Worm (Caenorhabditis elegans): ENCODE measurements around the gene ZK287.4.

Gene ZK287.4

DNA sequence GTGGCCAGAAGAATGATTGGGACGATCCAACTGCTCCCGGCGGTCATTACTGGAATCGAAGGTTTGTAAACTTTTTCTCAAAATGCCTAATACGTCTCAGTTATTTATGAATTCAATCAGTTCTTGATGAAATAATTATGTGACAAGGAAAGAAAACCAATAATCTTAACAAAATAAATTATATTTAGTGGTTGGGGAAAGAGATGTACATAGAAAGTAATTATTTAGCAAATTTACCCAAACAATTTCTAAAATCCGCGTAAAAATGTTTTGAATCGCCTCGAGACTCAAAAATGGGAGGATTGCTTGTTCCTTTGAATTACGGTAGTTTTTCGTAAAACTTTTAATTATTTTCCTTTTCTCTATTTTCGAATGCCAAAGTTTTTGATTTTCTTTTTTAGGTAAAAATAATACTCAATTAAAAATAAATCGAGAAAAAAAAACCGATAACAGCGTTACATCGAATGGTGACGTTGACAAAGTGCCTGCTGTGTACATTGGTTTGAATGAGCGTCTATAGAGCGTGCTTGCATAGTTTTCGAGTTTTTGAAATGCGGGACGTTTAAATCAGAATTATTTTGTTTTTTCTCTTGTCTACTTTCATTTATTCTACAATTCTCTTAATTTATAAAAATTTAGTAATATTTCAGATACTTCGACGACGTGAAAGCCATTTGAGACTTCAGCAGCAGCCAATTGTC is 44.2 kb upstream of the ZK287.4 start, which contains the start of the genes aagr-3 and drap-1:
Gene aagr-3, minus strand, starts transcription at position 51 of the 701 bp plus-strand sequence.
Gene drap-1, plus strand, starts transcription at position 645 of the 701 bp plus-strand sequence.
- TF ChIP-seq ztf-28 (GFP tag; IDR thresholded peaks at IDR 0.05), result no peak
- no peak for TF ChIP-seq snpc-4 (GFP tag; optimal IDR thresholded peaks at IDR 0.05)
- TF ChIP-seq snpc-4 (tag; optimal IDR thresholded peaks at IDR 0.05), result peak in 1 of 4 experiments; percentile 8
- TF ChIP-seq tbp1 (GFP tag; optimal IDR thresholded peaks at IDR 0.05), result peak; percentile 0
- TF ChIP-seq cebp-1 (GFP tag; IDR thresholded peaks at IDR 0.05), result no peak
- TF ChIP-seq cebp-1 (tag; optimal IDR thresholded peaks at IDR 0.05), result peak; percentile 40
- TF ChIP-seq D2030.7 (GFP tag; IDR thresholded peaks at IDR 0.05), result 0 out of 2 replicates have a peak, but pooled peaks have one; percentile 17
- peak; percentile 66 for TF ChIP-seq nhr-80 (tag; optimal IDR thresholded peaks at IDR 0.05)
- no peak for TF ChIP-seq rec-8 (tag; optimal IDR thresholded peaks at IDR 0.05)
- 0 out of 2 replicates have a peak, but pooled peaks have one; percentile 27 for TF ChIP-seq ceh-91 (GFP tag; IDR thresholded peaks at IDR 0.05)
- peak; percentile 11 for TF ChIP-seq lin-40 (tag; optimal IDR thresholded peaks at IDR 0.05)
- TF ChIP-seq attf-5 (GFP tag; optimal IDR thresholded peaks at IDR 0.05), result peak; percentile 61
- TF ChIP-seq snpc-3.4 (tag; optimal IDR thresholded peaks at IDR 0.05), result peak; percentile 54
- peak; percentile 42 for TF ChIP-seq lin-54 (GFP tag; optimal IDR thresholded peaks at IDR 0.05)
- no peak for TF ChIP-seq ztf-22 (GFP tag; optimal IDR thresholded peaks at IDR 0.05)
- TF ChIP-seq Y67H2A.10 (GFP tag; conservative IDR thresholded peaks at IDR 0.05), result no peak
- no peak for TF ChIP-seq B0019.2 (GFP tag; conservative IDR thresholded peaks at IDR 0.05)
- TF ChIP-seq dpl-1 (GFP tag; optimal IDR thresholded peaks at IDR 0.05), result peak; percentile 10
- peak; percentile 60 for TF ChIP-seq lsl-1 (GFP tag; optimal IDR thresholded peaks at IDR 0.05)
- peak; percentile 14; the same call in 1 of the 2 replicates for TF ChIP-seq dox-1 (GFP tag; IDR thresholded peaks at IDR 0.05)
- peak; percentile 50; the same call in 1 of the 2 replicates for TF ChIP-seq F33H1.4 (GFP tag; IDR thresholded peaks at IDR 0.05)
- TF ChIP-seq mcd-1 (GFP tag; IDR thresholded peaks at IDR 0.05), result peak; percentile 62
- TF ChIP-seq efl-1 (GFP tag; optimal IDR thresholded peaks at IDR 0.05), result peak; percentile 3
- no peak for TF ChIP-seq let-607 (tag; optimal IDR thresholded peaks at IDR 0.05)

DNA sequence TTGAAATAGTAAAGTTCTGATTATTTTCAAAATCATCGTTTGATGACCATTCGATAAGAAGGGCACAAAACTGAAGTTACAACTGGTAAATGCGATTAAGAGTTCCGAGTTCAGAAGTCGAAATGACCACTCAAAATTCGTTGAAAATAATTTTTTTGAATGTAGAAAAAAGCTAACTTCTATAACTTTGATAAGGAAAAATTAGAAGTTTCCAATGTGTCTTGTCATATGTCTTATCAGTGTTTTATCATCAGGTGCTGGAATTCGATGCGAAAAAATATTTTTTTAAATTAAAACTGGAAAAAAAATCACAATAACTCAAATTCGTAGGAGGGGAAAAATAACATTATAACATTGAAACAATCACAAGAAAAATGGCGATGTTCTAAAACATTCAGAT is 40.3 kb upstream of the ZK287.4 start:
- TF ChIP-seq madf-3 (GFP tag; IDR thresholded peaks at IDR 0.05) (no peak), nhr-80 (tag; optimal IDR thresholded peaks at IDR 0.05) (peak; percentile 39)

DNA sequence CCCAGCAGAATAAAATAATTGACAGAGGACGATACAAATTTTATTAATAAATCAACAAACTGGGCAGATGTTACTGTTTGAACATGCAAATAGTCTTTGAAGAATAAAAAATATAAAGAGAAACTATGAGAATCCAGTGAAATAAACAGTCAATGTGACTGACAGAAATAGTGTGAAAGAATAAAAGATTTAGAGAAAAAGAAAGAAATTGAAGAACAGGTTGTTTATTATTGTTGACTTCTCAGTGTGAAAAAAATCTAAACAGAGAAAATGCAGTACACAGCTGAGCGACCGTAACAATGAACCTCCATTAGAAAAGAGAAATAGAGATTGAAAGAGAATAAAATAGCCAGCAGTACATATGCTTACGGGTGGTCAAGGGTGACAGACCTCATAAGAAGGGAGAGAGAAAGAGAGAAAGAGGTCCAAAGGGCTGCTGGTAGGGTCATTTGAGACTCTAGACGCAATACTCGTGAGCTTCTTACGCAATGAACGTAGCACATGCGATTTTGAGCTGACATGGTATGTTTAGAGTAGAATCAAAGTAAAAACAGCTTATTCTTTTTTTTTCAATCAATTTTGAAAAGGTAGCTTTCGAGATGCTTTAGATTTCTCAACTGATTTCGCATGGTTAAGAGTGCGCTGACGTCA is 38.7 kb upstream of the ZK287.4 start, which contains the start of gene slcr-46.3:
Gene slcr-46.3, minus strand, starts transcription at position 86 of the 651 bp plus-strand sequence.
- TF ChIP-seq F39B2.1 (GFP tag; IDR thresholded peaks at IDR 0.05), result no peak
- no peak for TF ChIP-seq madf-10 (tag; optimal IDR thresholded peaks at IDR 0.05)
- TF ChIP-seq nhr-27 (tag; optimal IDR thresholded peaks at IDR 0.05), result no peak
- no peak for TF ChIP-seq B0019.2 (GFP tag; conservative IDR thresholded peaks at IDR 0.05)
- peak; percentile 33; the same call in 1 of the 2 replicates for TF ChIP-seq hmg-1.2 (GFP tag; IDR thresholded peaks at IDR 0.05)

DNA sequence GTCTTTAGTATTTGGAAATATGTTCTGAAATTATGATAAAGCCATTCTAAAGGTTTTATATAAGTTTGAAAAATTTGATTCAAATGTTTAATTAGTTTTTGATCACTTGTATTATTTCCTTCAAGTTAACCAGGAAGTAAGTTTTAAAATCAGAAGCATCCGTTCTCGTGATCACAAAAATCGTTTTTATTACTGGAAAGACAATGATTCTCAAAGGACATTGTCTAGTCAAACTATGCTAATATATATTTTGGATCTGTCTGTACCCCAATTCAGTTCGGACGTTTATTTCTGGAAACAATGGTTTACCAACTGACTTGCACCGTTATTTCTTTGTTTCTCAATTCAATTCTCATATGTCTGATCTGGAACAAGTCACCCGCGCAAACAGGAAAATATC is 30.9 kb upstream of the ZK287.4 start, which contains the start of gene str-188:
Gene str-188, plus strand, starts transcription at position 301 of the 400 bp plus-strand sequence.
- no peak for TF ChIP-seq madf-8 (GFP tag; conservative IDR thresholded peaks at IDR 0.05)
- no peak for TF ChIP-seq rcor-1 (GFP tag; IDR thresholded peaks at IDR 0.05)
- no peak for TF ChIP-seq chd-7 (tag; optimal IDR thresholded peaks at IDR 0.05)
- no peak for TF ChIP-seq nhr-179 (tag; optimal IDR thresholded peaks at IDR 0.05)
- TF ChIP-seq akir-1 (GFP tag; optimal IDR thresholded peaks at IDR 0.05), result no peak
- TF ChIP-seq nhr-27 (tag; optimal IDR thresholded peaks at IDR 0.05), result no peak
- TF ChIP-seq lin-26 (GFP tag; IDR thresholded peaks at IDR 0.05), result no peak
- no peak for TF ChIP-seq nhr-90 (tag; optimal IDR thresholded peaks at IDR 0.05)
- TF ChIP-seq B0261.1 (tag; optimal IDR thresholded peaks at IDR 0.05), result no peak
- no peak for TF ChIP-seq C06A6.2 (GFP tag; conservative IDR thresholded peaks at IDR 0.05)
- TF ChIP-seq ceh-27 (GFP tag; optimal IDR thresholded peaks at IDR 0.05), result no peak
- no peak for TF ChIP-seq zfh-2 (GFP tag; conservative IDR thresholded peaks at IDR 0.05)
- no peak for TF ChIP-seq ztf-28 (GFP tag; IDR thresholded peaks at IDR 0.05)
- no peak for TF ChIP-seq sptf-2 (GFP tag; optimal IDR thresholded peaks at IDR 0.05)
- TF ChIP-seq F10E7.11 (tag; optimal IDR thresholded peaks at IDR 0.05), result no peak
- no peak for TF ChIP-seq attf-5 (GFP tag; optimal IDR thresholded peaks at IDR 0.05)

Data from whole organism, young adult.